Worm (Caenorhabditis elegans): ENCODE data around the gene tbx-38.

DNA sequence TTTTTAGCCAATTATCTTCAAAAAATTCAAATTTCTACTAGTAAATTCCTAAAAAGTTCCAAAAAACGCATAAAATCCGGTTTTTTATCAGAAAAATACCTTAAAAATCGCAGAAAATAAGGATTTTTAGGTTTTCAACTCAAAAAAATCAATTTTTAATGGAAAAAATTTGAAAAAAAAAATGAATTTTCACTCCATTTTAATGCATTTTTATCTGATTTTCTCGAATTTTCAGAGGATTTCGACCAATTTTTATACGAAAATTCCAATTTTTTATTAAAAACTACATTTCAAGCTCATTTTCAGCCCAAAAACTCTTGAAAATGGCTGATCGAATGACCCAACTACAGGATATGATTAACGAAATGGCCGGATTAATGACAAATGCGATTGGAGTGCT lies 8.5 kb downstream of the tbx-38 start, which contains the start of gene mdt-21:
- TF ChIP-seq nhr-71 (tag; optimal IDR thresholded peaks at IDR 0.05) = no peak
- TF ChIP-seq jun-1 (tag; optimal IDR thresholded peaks at IDR 0.05) = no peak
